Worm (Caenorhabditis elegans) whole organism, L1 larva: ENCODE data around the gene sgcb-1.
A peak's percentile ranks its signal among the peaks of the same experiment; 100 is the strongest.

Source experiments
- Y116A8C.19 ChIP-seq: sonication (generic microtip); optimal IDR thresholded peaks from 2 replicates; lab custom pipeline; 2016; ENCODE audit warnings: missing compliant biosample characterization, missing genetic modification characterization, borderline replicate concordance
- alr-1 ChIP-seq: fragments of 200-800 bp; sonication (Bioruptor generic); optimal IDR thresholded peaks from 2 replicates; lab custom pipeline; 2018; ENCODE audit warnings: borderline replicate concordance, mild to moderate bottlenecking, missing genetic modification characterization, missing compliant biosample characterization
- blmp-1 ChIP-seq: fragments of 150-350 bp; optimal IDR thresholded peaks from 2 replicates; lab custom pipeline; 2014; ENCODE audit warnings: missing biosample characterization, missing genetic modification characterization
- ceh-8 ChIP-seq: fragments of 200-800 bp; sonication (Bioruptor generic); optimal IDR thresholded peaks from 2 replicates; lab custom pipeline; 2018; ENCODE audit warnings: mild to moderate bottlenecking, missing genetic modification characterization, moderate library complexity, missing compliant biosample characterization
- dpl-1 ChIP-seq, 3 experiments: fragments of 150-350 bp in 2 of 3; sonication (generic microtip) in 1 of 3; optimal IDR thresholded peaks; 2 replicates each; lab custom pipeline; 2014 to 2017; ENCODE audit warnings: missing biosample characterization in 3 of 3, missing genetic modification characterization in 3 of 3, missing genetic modification reagents in 3 of 3
- dsc-1 ChIP-seq: sonication (generic microtip); optimal IDR thresholded peaks from 2 replicates; lab custom pipeline; 2016; ENCODE audit warnings: mild to moderate bottlenecking, missing genetic modification characterization, missing compliant biosample characterization
- efl-1 ChIP-seq, 4 experiments: fragments of 150-350 bp; optimal IDR thresholded peaks in 3 of 4; peaks in 1 of 4; 1 replicate in 1 of 4; 2 replicates in 3 of 4; lab custom pipeline; 2014; ENCODE audit warnings: missing biosample characterization in 2 of 4, missing genetic modification characterization in 2 of 4, missing genetic modification reagents in 2 of 4
- egl-27 ChIP-seq, 2 experiments: fragments of 150-350 bp in 1 of 2; sonication (generic microtip); optimal IDR thresholded peaks; 3 replicates each; lab custom pipeline; 2017 to 2018; ENCODE audit warnings: missing biosample characterization in 2 of 2, missing genetic modification characterization in 2 of 2, missing genetic modification reagents in 2 of 2
- elt-2 ChIP-seq: sonication (generic microtip); optimal IDR thresholded peaks from 2 replicates; lab custom pipeline; 2016; ENCODE audit warnings: missing genetic modification characterization, mild to moderate bottlenecking, inconsistent platforms, missing compliant biosample characterization, missing genetic modification reagents
- elt-3 ChIP-seq, 6 experiments: fragments of 150-350 bp in 1 of 6; sonication (generic microtip); optimal IDR thresholded peaks; 2 replicates each; lab custom pipeline; 2017 to 2018; ENCODE audit warnings: missing biosample characterization in 6 of 6, missing genetic modification characterization in 6 of 6, inconsistent platforms in 1 of 6
- fkh-10 ChIP-seq: sonication (generic microtip); optimal IDR thresholded peaks from 2 replicates; lab custom pipeline; 2017; ENCODE audit warnings: missing biosample characterization, missing genetic modification reagents, missing genetic modification characterization
- fkh-4 ChIP-seq: sonication (generic microtip); optimal IDR thresholded peaks from 2 replicates; lab custom pipeline; 2016; ENCODE audit warnings: missing compliant biosample characterization, missing genetic modification characterization, borderline replicate concordance
- fkh-8 ChIP-seq: sonication (generic microtip); optimal IDR thresholded peaks from 2 replicates; lab custom pipeline; 2016; ENCODE audit warnings: mild to moderate bottlenecking, missing genetic modification characterization, missing compliant biosample characterization
- hlh-17 ChIP-seq: fragments of 200-800 bp; sonication (Bioruptor generic); optimal IDR thresholded peaks from 2 replicates; lab custom pipeline; 2018; ENCODE audit warnings: missing genetic modification characterization, mild to moderate bottlenecking, missing compliant biosample characterization, moderate library complexity, borderline replicate concordance
- jun-1 ChIP-seq: fragments of 150-350 bp; optimal IDR thresholded peaks from 2 replicates; lab custom pipeline; 2014; ENCODE audit warnings: missing biosample characterization, missing genetic modification reagents, missing genetic modification characterization
- lin-13 ChIP-seq: fragments of 150-350 bp; optimal IDR thresholded peaks from 2 replicates; lab custom pipeline; 2014; ENCODE audit warnings: missing biosample characterization, missing genetic modification reagents, missing genetic modification characterization
- lin-14 ChIP-seq: fragments of 200-800 bp; sonication (Bioruptor generic); optimal IDR thresholded peaks from 2 replicates; lab custom pipeline; 2018; ENCODE audit warnings: mild to moderate bottlenecking, missing genetic modification characterization, moderate library complexity, missing compliant biosample characterization
- lin-39 ChIP-seq: fragments of 150-350 bp; optimal IDR thresholded peaks from 2 replicates; lab custom pipeline; 2014; ENCODE audit warnings: missing biosample characterization, missing genetic modification reagents, missing genetic modification characterization
- lir-3 ChIP-seq: sonication (generic microtip); optimal IDR thresholded peaks from 2 replicates; lab custom pipeline; 2016; ENCODE audit warnings: mild to moderate bottlenecking, missing genetic modification characterization, moderate library complexity, missing compliant biosample characterization; ENCODE audit not compliant: poor library complexity
- nhr-11 ChIP-seq: fragments of 150-350 bp; optimal IDR thresholded peaks from 2 replicates; lab custom pipeline; 2014; ENCODE audit warnings: missing biosample characterization, missing genetic modification characterization
- nhr-12 ChIP-seq: sonication (generic microtip); optimal IDR thresholded peaks from 2 replicates; lab custom pipeline; 2017; ENCODE audit warnings: missing biosample characterization, missing genetic modification characterization
- nhr-20 ChIP-seq: sonication (generic microtip); optimal IDR thresholded peaks from 2 replicates; lab custom pipeline; 2016; ENCODE audit warnings: mild to moderate bottlenecking, missing genetic modification characterization, missing compliant biosample characterization
- nhr-237 ChIP-seq: fragments of 150-350 bp; optimal IDR thresholded peaks from 2 replicates; lab custom pipeline; 2014; ENCODE audit warnings: missing biosample characterization, missing genetic modification characterization
- nhr-47 ChIP-seq: sonication (generic microtip); optimal IDR thresholded peaks from 2 replicates; lab custom pipeline; 2016; ENCODE audit warnings: mild to moderate bottlenecking, missing genetic modification characterization, moderate library complexity, missing compliant biosample characterization
- nhr-71 ChIP-seq: sonication (generic microtip); optimal IDR thresholded peaks from 2 replicates; lab custom pipeline; 2016; ENCODE audit warnings: mild to moderate bottlenecking, missing genetic modification characterization, moderate library complexity, missing compliant biosample characterization
- nhr-77 ChIP-seq: fragments of 150-350 bp; optimal IDR thresholded peaks from 2 replicates; lab custom pipeline; 2014; ENCODE audit warnings: missing biosample characterization, missing genetic modification characterization
- nhr-85 ChIP-seq: sonication (generic microtip); peaks from one replicate; lab custom pipeline; 2016; ENCODE audit warnings: missing genetic modification characterization, inconsistent platforms, missing compliant biosample characterization
- pax-3 ChIP-seq: fragments of 200-800 bp; sonication (Bioruptor generic); optimal IDR thresholded peaks from 2 replicates; lab custom pipeline; 2018; ENCODE audit warnings: mild to moderate bottlenecking, missing genetic modification characterization, moderate library complexity, missing compliant biosample characterization
- pqm-1 ChIP-seq: sonication (generic microtip); optimal IDR thresholded peaks from 3 replicates; lab custom pipeline; 2017; ENCODE audit warnings: missing biosample characterization, missing genetic modification characterization
- tbx-2 ChIP-seq: sonication (generic microtip); optimal IDR thresholded peaks from 2 replicates; lab custom pipeline; 2016; ENCODE audit warnings: missing genetic modification characterization, missing compliant biosample characterization
- unc-130 ChIP-seq: fragments of 150-350 bp; optimal IDR thresholded peaks from 2 replicates; lab custom pipeline; 2017; ENCODE audit warnings: missing biosample characterization, missing genetic modification characterization, inconsistent platforms
- unc-30 ChIP-seq: sonication (generic microtip); optimal IDR thresholded peaks from 2 replicates; lab custom pipeline; 2017; ENCODE audit warnings: missing biosample characterization, missing genetic modification characterization

The sgcb-1 gene

DNA sequence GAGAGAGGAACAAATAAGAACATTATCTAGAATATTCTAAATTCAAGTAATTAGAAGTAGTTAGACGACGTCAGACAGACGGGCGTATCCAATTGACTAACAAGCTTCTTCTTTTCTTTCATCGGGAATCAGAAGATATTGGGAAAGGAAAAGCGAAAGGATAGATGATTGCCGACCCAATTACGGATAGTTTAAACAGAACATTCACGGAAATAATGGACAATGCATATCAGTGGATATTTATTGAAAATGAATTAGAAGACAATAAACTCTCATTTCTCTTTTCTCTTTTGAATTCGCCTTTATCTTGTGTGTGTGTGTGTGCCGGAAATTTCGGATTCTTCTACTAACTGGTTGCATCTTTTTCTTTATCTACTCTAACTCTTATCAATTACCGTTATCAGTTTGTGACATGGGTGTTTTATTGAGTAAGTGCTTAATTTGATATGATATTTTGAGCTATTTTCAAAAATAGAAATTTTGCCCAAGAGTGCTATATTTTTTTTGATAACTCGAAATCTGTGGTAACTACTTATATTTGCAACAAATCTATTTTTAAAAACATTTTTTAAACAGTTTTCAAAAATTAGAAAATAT lies 7.9 kb downstream of the sgcb-1 start:
- TF ChIP-seq lin-14 (GFP tag; lab: Kevin White, UChicago): no peak
- no peak for TF ChIP-seq lin-39 (tag; lab: Kevin White, UChicago)
- TF ChIP-seq elt-3 (tag; optimal IDR thresholded peaks at IDR 0.05; lab: Kevin White, UChicago): peak in 4 of 6 experiments; percentile 25 to 65 (median 51)
- TF ChIP-seq lir-3: no peak
- TF ChIP-seq lin-13: no peak
- peak; percentile 38 for TF ChIP-seq pqm-1 (tag; lab: Kevin White, UChicago)
- TF ChIP-seq fkh-4 (tag; lab: Kevin White, UChicago): no peak
- peak; percentile 52 for TF ChIP-seq elt-2 (tag; lab: Kevin White, UChicago)
- peak; percentile 97 for TF ChIP-seq blmp-1

DNA sequence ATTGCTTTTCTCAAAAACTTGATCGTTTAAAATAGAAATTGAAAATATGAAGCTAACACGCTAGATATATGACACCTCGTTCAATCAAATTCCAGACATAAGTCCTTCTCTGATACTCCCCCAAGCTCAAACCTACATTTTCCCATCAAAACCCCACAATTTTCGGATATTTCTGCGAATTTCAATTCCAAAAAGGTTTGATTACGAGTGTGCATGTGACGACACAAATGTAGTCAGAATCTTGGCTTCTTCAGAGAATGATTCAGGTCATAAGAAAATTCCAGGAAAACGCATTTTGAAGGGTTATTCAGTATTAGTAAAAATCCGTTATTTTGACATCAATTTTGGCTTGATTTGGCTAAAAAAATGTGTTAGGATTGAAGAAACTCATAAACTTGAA lies 8.7 kb downstream of the sgcb-1 start:
- peak; percentile 75 for TF ChIP-seq pax-3 (tag; lab: Kevin White, UChicago)
- TF ChIP-seq nhr-237 (tag; lab: Kevin White, UChicago): no peak
- TF ChIP-seq nhr-77 (tag; lab: Kevin White, UChicago): no peak
- TF ChIP-seq fkh-8: peak; percentile 79
- peak; percentile 48 for TF ChIP-seq nhr-11
- TF ChIP-seq fkh-10: no peak
- peak; percentile 13 for TF ChIP-seq nhr-47 (tag; lab: Kevin White, UChicago)

- TF ChIP-seq hlh-17 (GFP tag; lab: Kevin White, UChicago) (no peak), nhr-71 (tag; lab: Kevin White, UChicago) (no peak), blmp-1 (peak; percentile 97), unc-30 (tag; lab: Kevin White, UChicago) (no peak), alr-1 (no peak), Y116A8C.19 (tag; lab: Kevin White, UChicago) (no peak), nhr-85 (peak; percentile 17), dsc-1 (tag; lab: Kevin White, UChicago) (no peak), nhr-20 (tag; lab: Kevin White, UChicago) (no peak), dpl-1 (GFP tag; optimal IDR thresholded peaks at IDR 0.05; lab: Kevin White, UChicago) (no peak), unc-130 (tag; lab: Kevin White, UChicago) (no peak), nhr-12 (tag; lab: Kevin White, UChicago) (no peak), jun-1 (tag; lab: Kevin White, UChicago) (no peak)
Measured at ce11 chrII:337233-337832, 11.2 kb downstream of the sgcb-1 start, which contains the start of gene cpn-2. cpn-2 (plus strand) TSS chrII:337782.

- TF ChIP-seq ceh-8 (GFP tag; lab: Kevin White, UChicago): peak; percentile 87
- TF ChIP-seq egl-27 (tag; optimal IDR thresholded peaks at IDR 0.05; lab: Kevin White, UChicago): no peak
- no peak for TF ChIP-seq tbx-2 (tag; lab: Kevin White, UChicago)
Measured at ce11 chrII:340224-340623, 14.1 kb downstream of the sgcb-1 start, which contains the start of gene clc-31. clc-31 (plus strand) TSS chrII:340524.

- TF ChIP-seq dpl-1 (GFP tag; optimal IDR thresholded peaks at IDR 0.05; lab: Kevin White, UChicago) (no peak), efl-1 (optimal IDR thresholded peaks at IDR 0.05; lab: Kevin White, UChicago) (no peak), efl-1 (GFP tag; optimal IDR thresholded peaks at IDR 0.05 in 1 of 2; lab: Kevin White, UChicago) (peak in 1 of 2 experiments; percentile 28)
Measured at ce11 chrII:340714-341113, 14.6 kb downstream of the sgcb-1 start.
